Worm (Caenorhabditis elegans) whole organism, L4/young adult: Measurements from ENCODE around the gene F19F10.14.

Source experiments
- W03F9.2 ChIP-seq: fragments of 150-350 bp; optimal IDR thresholded peaks from 2 replicates; lab custom pipeline; 2014; ENCODE audit warnings: missing biosample characterization, missing genetic modification characterization
- dao-5 ChIP-seq: sonication (generic microtip); optimal IDR thresholded peaks from 2 replicates; lab custom pipeline; 2016; ENCODE audit warnings: missing genotype, missing genetic modification characterization, moderate library complexity, missing compliant biosample characterization
- him-1 ChIP-seq: sonication (generic microtip); optimal IDR thresholded peaks from 2 replicates; lab custom pipeline; 2016; ENCODE audit warnings: missing genotype, missing genetic modification reagents, missing genetic modification characterization, missing compliant biosample characterization

- TF ChIP-seq him-1 = no peak
- no peak for TF ChIP-seq W03F9.2 (tag; lab: Kevin White, UChicago)
- no peak for TF ChIP-seq dao-5 (tag; lab: Kevin White, UChicago)
Observed at ce11 chrV:7551821-7552220, 19.0 kb downstream of the F19F10.14 start, which contains the start of gene F19F10.3.
